Worm (Caenorhabditis elegans) whole organism, early embryonic: Measurements from ENCODE around the gene W01A11.7.

Source experiments
- B0310.2 ChIP-seq: sonication (generic microtip); optimal IDR thresholded peaks from 2 replicates; lab custom pipeline; 2016; ENCODE audit warnings: mild to moderate bottlenecking, missing genetic modification characterization, missing compliant biosample characterization
- F13C5.2 ChIP-seq: sonication (generic microtip); optimal IDR thresholded peaks from 2 replicates; lab custom pipeline; 2017; ENCODE audit warnings: mild to moderate bottlenecking, missing genetic modification characterization, inconsistent platforms, missing compliant biosample characterization
- aly-1 ChIP-seq: sonication (generic microtip); optimal IDR thresholded peaks from 2 replicates; lab custom pipeline; 2016; ENCODE audit warnings: missing genetic modification characterization, missing compliant biosample characterization
- ama-1 ChIP-seq: fragments of 150-350 bp; optimal IDR thresholded peaks from 2 replicates; lab custom pipeline; 2014
- ceh-36 ChIP-seq: sonication (generic microtip); optimal IDR thresholded peaks from 2 replicates; lab custom pipeline; 2016; ENCODE audit warnings: missing genetic modification characterization, inconsistent platforms, missing compliant biosample characterization
- ets-7 ChIP-seq: sonication (generic microtip); optimal IDR thresholded peaks from 2 replicates; lab custom pipeline; 2016; ENCODE audit warnings: missing genotype, missing genetic modification characterization, missing compliant biosample characterization
- flt-1 ChIP-seq: fragments of 200-800 bp; sonication (Bioruptor generic); IDR thresholded peaks from 2 replicates; pipeline ENCODE4 v1.3.6; 2022; ENCODE audit warnings: missing genetic modification characterization, missing compliant biosample characterization
- hmbx-1 ChIP-seq: sonication (generic microtip); optimal IDR thresholded peaks from 2 replicates; lab custom pipeline; 2016; ENCODE audit warnings: mild to moderate bottlenecking, missing genetic modification characterization, missing compliant biosample characterization
- hmg-4 ChIP-seq: fragments of 200-800 bp; sonication (Bioruptor generic); optimal IDR thresholded peaks from 2 replicates; lab custom pipeline; 2018; ENCODE audit warnings: mild to moderate bottlenecking, missing genetic modification characterization, missing compliant biosample characterization
- hnd-1 ChIP-seq: sonication (generic microtip); optimal IDR thresholded peaks from 2 replicates; lab custom pipeline; 2016; ENCODE audit warnings: missing genetic modification characterization, missing compliant biosample characterization
- pes-1 ChIP-seq: fragments of 200-800 bp; sonication (Bioruptor generic); IDR thresholded peaks from 2 replicates; pipeline ENCODE4 v1.3.6; 2022; ENCODE audit warnings: missing genetic modification reagents, missing genetic modification characterization, missing compliant biosample characterization
- scrt-1 ChIP-seq: fragments of 200-800 bp; sonication (Bioruptor generic); IDR thresholded peaks from 2 replicates; pipeline ENCODE4 v1.3.6; 2022; ENCODE audit warnings: missing genetic modification characterization, missing compliant biosample characterization
- tbx-11 ChIP-seq: fragments of 200-800 bp; sonication (Bioruptor generic); IDR thresholded peaks from 2 replicates; pipeline ENCODE4 v1.3.6; 2022; ENCODE audit warnings: missing genetic modification characterization, missing compliant biosample characterization
- tra-4 ChIP-seq: sonication (generic microtip); optimal IDR thresholded peaks from 2 replicates; lab custom pipeline; 2017; ENCODE audit warnings: missing genetic modification characterization, missing compliant biosample characterization

- no peak for TF ChIP-seq ama-1
- TF ChIP-seq hmg-4 (GFP tag; lab: Kevin White, UChicago) = no peak
- no peak for TF ChIP-seq ceh-36
- TF ChIP-seq hnd-1 (tag; lab: Kevin White, UChicago) = no peak
- no peak for TF ChIP-seq flt-1
- no peak for TF ChIP-seq aly-1 (tag; lab: Kevin White, UChicago)
- no peak for TF ChIP-seq pes-1
- no peak for TF ChIP-seq tbx-11 (GFP tag; lab: Robert Waterston, UW)
- no peak for TF ChIP-seq hmbx-1
- TF ChIP-seq tra-4 (tag; lab: Kevin White, UChicago) = no peak
- no peak for TF ChIP-seq scrt-1 (GFP tag; lab: Robert Waterston, UW)
- TF ChIP-seq F13C5.2 = no peak
- TF ChIP-seq ets-7 (tag; lab: Kevin White, UChicago) = no peak
- no peak for TF ChIP-seq B0310.2 (tag; lab: Kevin White, UChicago)
Observed at ce11 chrV:6458302-6458998, 46.7 kb downstream of the W01A11.7 start.
